Worm (Caenorhabditis elegans): Measurements from ENCODE around the gene ZK402.1.
"Not testable (repeated sequence)": the region's sequence is repeated elsewhere in the genome, so short reads cannot be mapped to it uniquely, and the experiment has no call there.

ZK402.1 gene

ce11 chrX:1403971-1404370, at the start of gene ZK402.1:
ZK402.1 (plus strand) TSS chrX:1404271.
- not testable (repeated sequence) for TF ChIP-seq lin-13, sptf-1, nhr-237 (tag; optimal IDR thresholded peaks at IDR 0.05)

ce11 chrX:1358295-1358694, 45.8 kb upstream of the ZK402.1 start, which contains the start of gene F56C3.3:
F56C3.3 (minus strand) TSS chrX:1358395.
- TF ChIP-seq ceh-83 (GFP tag; optimal IDR thresholded peaks at IDR 0.05), result no peak
- no peak for TF ChIP-seq flh-1 (GFP tag; optimal IDR thresholded peaks at IDR 0.05)
- TF ChIP-seq blmp-1 (tag; optimal IDR thresholded peaks at IDR 0.05), result no peak
- TF ChIP-seq snpc-4 (tag; optimal IDR thresholded peaks at IDR 0.05), result no peak
- no peak for TF ChIP-seq pha-4 (tag; optimal IDR thresholded peaks at IDR 0.05)
- TF ChIP-seq nhr-76 (tag; optimal IDR thresholded peaks at IDR 0.05), result no peak
- TF ChIP-seq drap-1 (GFP tag; optimal IDR thresholded peaks at IDR 0.05), result no peak
- TF ChIP-seq M03D4.4 (tag; optimal IDR thresholded peaks at IDR 0.05), result no peak
- no peak for TF ChIP-seq nhr-28 (tag; optimal IDR thresholded peaks at IDR 0.05)
- TF ChIP-seq ces-1 (GFP tag; optimal IDR thresholded peaks at IDR 0.05), result no peak
- TF ChIP-seq mep-1 (tag; optimal IDR thresholded peaks at IDR 0.05), result no peak

- TF ChIP-seq blmp-1 (tag; optimal IDR thresholded peaks at IDR 0.05), result no peak
- no peak for TF ChIP-seq sptf-1 (tag; optimal IDR thresholded peaks at IDR 0.05)
- TF ChIP-seq nhr-237 (tag; optimal IDR thresholded peaks at IDR 0.05), result no peak
- no peak for TF ChIP-seq ztf-11 (tag; optimal IDR thresholded peaks at IDR 0.05)
- TF ChIP-seq lin-13 (tag; optimal IDR thresholded peaks at IDR 0.05), result no peak
- TF ChIP-seq nhr-2 (tag; optimal IDR thresholded peaks at IDR 0.05), result no peak
- no peak for TF ChIP-seq unc-39 (tag; optimal IDR thresholded peaks at IDR 0.05)
- TF ChIP-seq unc-120 (tag; optimal IDR thresholded peaks at IDR 0.05; ENCODE audit: poor library complexity, severe bottlenecking), result no peak
- no peak for TF ChIP-seq drap-1 (GFP tag; optimal IDR thresholded peaks at IDR 0.05)
- no peak for TF ChIP-seq zip-8 (tag; optimal IDR thresholded peaks at IDR 0.05)
- TF ChIP-seq nhr-28 (tag; optimal IDR thresholded peaks at IDR 0.05), result no peak
- no peak for TF ChIP-seq tbx-8 (GFP tag; optimal IDR thresholded peaks at IDR 0.05)
- TF ChIP-seq unc-62 (GFP tag; optimal IDR thresholded peaks at IDR 0.05), result no peak
- TF ChIP-seq ces-1 (GFP tag; optimal IDR thresholded peaks at IDR 0.05), result no peak
- TF ChIP-seq bed-3 (GFP tag; optimal IDR thresholded peaks at IDR 0.05), result no peak
- TF ChIP-seq nhr-76 (tag; optimal IDR thresholded peaks at IDR 0.05), result no peak
- TF ChIP-seq mep-1 (tag; optimal IDR thresholded peaks at IDR 0.05), result no peak
- no peak for TF ChIP-seq mab-5 (tag; optimal IDR thresholded peaks at IDR 0.05)
- TF ChIP-seq ceh-39 (tag; optimal IDR thresholded peaks at IDR 0.05), result no peak
Measured at ce11 chrX:1360631-1361030, 43.4 kb upstream of the ZK402.1 start, which contains the start of gene F56C3.4. F56C3.4 (minus strand) TSS chrX:1360731.

DNA sequence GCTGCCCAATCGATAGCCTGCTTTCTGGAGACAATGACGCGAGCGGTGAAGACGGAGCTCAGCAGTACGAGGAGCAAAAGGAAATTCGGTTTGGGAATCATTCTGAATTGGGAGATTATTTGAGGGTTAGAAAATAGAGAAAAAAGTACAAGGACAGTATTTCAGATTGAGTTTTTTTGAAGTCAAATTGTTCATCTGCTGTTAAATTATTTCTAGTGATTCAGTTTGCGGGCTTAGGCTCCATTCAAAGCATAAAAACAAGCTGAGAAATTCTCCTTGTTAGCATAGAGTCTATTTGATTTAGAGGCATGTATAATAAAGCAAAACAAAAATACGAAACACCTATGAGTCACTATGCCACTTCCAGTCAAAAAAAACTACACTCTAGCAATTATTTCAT, 36.7 kb upstream of the ZK402.1 start, which contains the start of gene dgn-2:
dgn-2 (minus strand) TSS at position 101 of the 400 bp plus-strand sequence.
- TF ChIP-seq cnd-1 (tag; optimal IDR thresholded peaks at IDR 0.05) (no peak), ceh-83 (GFP tag; optimal IDR thresholded peaks at IDR 0.05) (no peak), bed-3 (GFP tag; optimal IDR thresholded peaks at IDR 0.05) (no peak), tbx-8 (GFP tag; optimal IDR thresholded peaks at IDR 0.05) (no peak), ztf-11 (tag; optimal IDR thresholded peaks at IDR 0.05) (no peak), nhr-2 (tag; optimal IDR thresholded peaks at IDR 0.05) (no peak), snpc-4 (tag; optimal IDR thresholded peaks at IDR 0.05) (no peak), ceh-43 (GFP tag; optimal IDR thresholded peaks at IDR 0.05) (no peak), sptf-1 (tag; optimal IDR thresholded peaks at IDR 0.05) (no peak), unc-39 (tag; optimal IDR thresholded peaks at IDR 0.05) (no peak), nhr-28 (tag; optimal IDR thresholded peaks at IDR 0.05) (no peak), elt-3 (tag; optimal IDR thresholded peaks at IDR 0.05) (no peak), hlh-1 (tag; optimal IDR thresholded peaks at IDR 0.05) (no peak), blmp-1 (tag; optimal IDR thresholded peaks at IDR 0.05) (no peak)

ce11 chrX:1370736-1371281, 33.3 kb upstream of the ZK402.1 start, which contains the start of gene F56C3.7:
F56C3.7 (minus strand) TSS chrX:1370786.
- TF ChIP-seq cnd-1 (tag; optimal IDR thresholded peaks at IDR 0.05) (no peak), ceh-39 (tag; optimal IDR thresholded peaks at IDR 0.05) (no peak), elt-1 (tag; optimal IDR thresholded peaks at IDR 0.05; ENCODE audit: borderline replicate concordance, insufficient read depth) (no peak), blmp-1 (tag; optimal IDR thresholded peaks at IDR 0.05) (no peak), mep-1 (tag; optimal IDR thresholded peaks at IDR 0.05) (no peak), ces-1 (GFP tag; optimal IDR thresholded peaks at IDR 0.05) (no peak), sptf-1 (tag; optimal IDR thresholded peaks at IDR 0.05) (no peak), nhr-76 (tag; optimal IDR thresholded peaks at IDR 0.05) (no peak), unc-62 (GFP tag; optimal IDR thresholded peaks at IDR 0.05) (no peak), nhr-28 (tag; optimal IDR thresholded peaks at IDR 0.05) (no peak), nhr-237 (tag; optimal IDR thresholded peaks at IDR 0.05) (no peak), ceh-43 (GFP tag; optimal IDR thresholded peaks at IDR 0.05) (no peak), drap-1 (GFP tag; optimal IDR thresholded peaks at IDR 0.05) (no peak), sem-2 (GFP tag; optimal IDR thresholded peaks at IDR 0.05) (no peak), M03D4.4 (tag; optimal IDR thresholded peaks at IDR 0.05) (no peak), mab-5 (tag; optimal IDR thresholded peaks at IDR 0.05) (no peak), lsy-2 (tag; optimal IDR thresholded peaks at IDR 0.05) (no peak), hlh-1 (tag; optimal IDR thresholded peaks at IDR 0.05) (no peak), mls-2 (tag; optimal IDR thresholded peaks at IDR 0.05) (no peak), lin-32 (GFP tag; optimal IDR thresholded peaks at IDR 0.05) (no peak)

All from whole organism, mixed stage, embryonic.